Fruit fly (Drosophila melanogaster) whole organism, wandering third instar larva: ENCODE measurements around the gene CG5793.

ENCODE experiments used
- HLH106 ChIP-seq: fragments of 200-800 bp; optimal IDR thresholded peaks from 3 replicates; lab custom pipeline; 2019; ENCODE audit warnings: missing biosample characterization, mild to moderate bottlenecking, missing genetic modification characterization, moderate library complexity
- Mio ChIP-seq: sonication (Bioruptor generic); optimal IDR thresholded peaks from 2 replicates; lab custom pipeline; 2016; ENCODE audit warnings: missing biosample characterization, missing genetic modification characterization
- OdsH ChIP-seq: fragments of 200-800 bp; sonication (Bioruptor generic); optimal IDR thresholded peaks from 2 replicates; lab custom pipeline; 2016; ENCODE audit warnings: missing biosample characterization, mild to moderate bottlenecking, missing genetic modification characterization
- Rel ChIP-seq, 2 experiments: fragments of 200-800 bp; sonication (Bioruptor generic) in 1 of 2; optimal IDR thresholded peaks; 2 replicates in 1 of 2; 3 replicates in 1 of 2; lab custom pipeline; 2016 to 2019; ENCODE audit warnings: mild to moderate bottlenecking in 2 of 2, missing biosample characterization in 2 of 2, missing genetic modification characterization in 2 of 2, moderate library complexity in 1 of 2
- brk ChIP-seq: fragments of 200-800 bp; sonication (Bioruptor generic); optimal IDR thresholded peaks from 2 replicates; lab custom pipeline; 2016; ENCODE audit warnings: missing biosample characterization, mild to moderate bottlenecking, missing genetic modification characterization
- dl ChIP-seq, 2 experiments: fragments of 175-275, 200-275 bp in 1 of 2; fragments of 200-275 bp in 1 of 2; sonication (Bioruptor generic); optimal IDR thresholded peaks; lab custom pipeline; 2018; ENCODE audit warnings: mild to moderate bottlenecking in 2 of 2, missing biosample characterization in 2 of 2, missing genetic modification characterization in 2 of 2, moderate library complexity in 2 of 2; ENCODE audit not compliant: partially characterized antibody in 2 of 2, insufficient read depth in 1 of 2
- foxo ChIP-seq, 2 experiments: fragments of 200-800 bp; sonication (Bioruptor generic); optimal IDR thresholded peaks; 2 replicates in 1 of 2; 3 replicates in 1 of 2; lab custom pipeline; 2016 to 2017; ENCODE audit warnings: missing biosample characterization in 2 of 2, missing genetic modification characterization in 2 of 2
- lola ChIP-seq: fragments of >200 bp; optimal IDR thresholded peaks from 2 replicates; lab custom pipeline; 2017; ENCODE audit warnings: missing biosample characterization, missing genetic modification characterization
- pan ChIP-seq: fragments of >200 bp; optimal IDR thresholded peaks from 2 replicates; lab custom pipeline; 2017
- psq ChIP-seq: fragments of 200-800 bp; sonication (Bioruptor generic); optimal IDR thresholded peaks from 3 replicates; lab custom pipeline; 2017; ENCODE audit warnings: missing biosample characterization, mild to moderate bottlenecking, missing genetic modification characterization, moderate library complexity
- usp ChIP-seq: fragments of >200 bp; optimal IDR thresholded peaks from 2 replicates; lab custom pipeline; 2017; ENCODE audit warnings: missing biosample characterization, missing genetic modification characterization

dm6 chr3R:21127352-21127985 is at the start of gene CG5793, which contains the start of gene slmb:
- TF ChIP-seq OdsH (GFP tag; lab: Kevin White, UChicago) (peak; percentile 49), Mio (GFP tag; lab: Kevin White, UChicago) (no peak), pan (lab: Kevin White, UChicago) (no peak), brk (GFP tag; lab: Kevin White, UChicago) (no peak), psq (peak; percentile 58), dl (GFP tag; optimal IDR thresholded peaks at IDR 0.05; lab: Kevin White, UChicago; ENCODE audit: insufficient read depth in 1 of 2, partially characterized antibody in 2 of 2) (no peak), usp (GFP tag; lab: Kevin White, UChicago) (no peak), lola (no peak), foxo (GFP tag; optimal IDR thresholded peaks at IDR 0.05; lab: Kevin White, UChicago) (peak in 1 of 2 experiments; percentile 82), Rel (GFP tag; optimal IDR thresholded peaks at IDR 0.05; lab: Kevin White, UChicago) (no peak), Rel (tag; optimal IDR thresholded peaks at IDR 0.05; lab: Kevin White, UChicago) (no peak), HLH106 (tag; lab: Kevin White, UChicago) (peak; percentile 58)
